Worm (Caenorhabditis elegans) whole organism, L4 larva: Measurements from ENCODE around the gene snpc-1.1.

ENCODE experiments used
- jun-1 ChIP-seq: fragments of 150-350 bp; optimal IDR thresholded peaks from 2 replicates; lab custom pipeline; 2014; ENCODE audit warnings: missing biosample characterization, missing genetic modification reagents, missing genetic modification characterization
- lsy-2 ChIP-seq, 2 experiments: fragments of 150-350 bp in 1 of 2; sonication (generic microtip) in 1 of 2; optimal IDR thresholded peaks; 2 replicates each; lab custom pipeline; 2014 to 2017; ENCODE audit warnings: missing biosample characterization in 2 of 2, missing genetic modification characterization in 2 of 2
- mdl-1 ChIP-seq, 2 experiments: fragments of 150-350 bp in 1 of 2; sonication (generic microtip) in 1 of 2; optimal IDR thresholded peaks; 2 replicates each; lab custom pipeline; 2014 to 2017; ENCODE audit warnings: missing biosample characterization in 2 of 2, missing genetic modification characterization in 2 of 2
- mep-1 ChIP-seq: fragments of 150-350 bp; sonication (generic microtip); optimal IDR thresholded peaks from 3 replicates; lab custom pipeline; 2014; ENCODE audit warnings: missing biosample characterization, missing genetic modification characterization

ce11 chrII:7809358-7809914, 28.3 kb upstream of the snpc-1.1 start:
- TF ChIP-seq lsy-2 (tag; optimal IDR thresholded peaks at IDR 0.05; lab: Kevin White, UChicago) (no peak), jun-1 (tag; lab: Kevin White, UChicago) (no peak), mep-1 (tag; lab: Kevin White, UChicago) (no peak), mdl-1 (tag; optimal IDR thresholded peaks at IDR 0.05; lab: Kevin White, UChicago) (no peak)
